Fruit fly (Drosophila melanogaster) whole organism, wandering third instar larva: ENCODE data around the gene CG8301.
A peak's percentile ranks its signal among the peaks of the same experiment; 100 is the strongest.

Experiments
- Abd-B ChIP-seq: fragments of >200 bp; optimal IDR thresholded peaks from 2 replicates; lab custom pipeline; 2017; ENCODE audit warnings: missing biosample characterization, missing genetic modification characterization
- CG32264 ChIP-seq: fragments of 200-800 bp; sonication (Bioruptor generic); optimal IDR thresholded peaks from 2 replicates; lab custom pipeline; 2016; ENCODE audit warnings: missing biosample characterization, missing genetic modification characterization
- CG9705 ChIP-seq: fragments of 200-800 bp; sonication (Bioruptor generic); optimal IDR thresholded peaks from 2 replicates; lab custom pipeline; 2018; ENCODE audit warnings: missing biosample characterization, mild to moderate bottlenecking, missing genetic modification characterization
- CrebA ChIP-seq: fragments of 200-800 bp; sonication (Bioruptor generic); optimal IDR thresholded peaks from 2 replicates; lab custom pipeline; 2016; ENCODE audit warnings: missing biosample characterization, mild to moderate bottlenecking, missing genetic modification characterization, borderline replicate concordance
- Dfd ChIP-seq: fragments of >200 bp; optimal IDR thresholded peaks from 2 replicates; lab custom pipeline; 2017; ENCODE audit warnings: missing biosample characterization, missing genetic modification characterization
- Dif ChIP-seq: fragments of 200-275, 200-300 bp; sonication (Bioruptor generic); optimal IDR thresholded peaks from 2 replicates; lab custom pipeline; 2018; ENCODE audit warnings: missing biosample characterization, missing genetic modification characterization; ENCODE audit not compliant: partially characterized antibody
- GATAd ChIP-seq: sonication (Bioruptor generic); optimal IDR thresholded peaks from 2 replicates; lab custom pipeline; 2016; ENCODE audit warnings: missing biosample characterization, missing genetic modification characterization
- HLH106 ChIP-seq: fragments of 200-800 bp; optimal IDR thresholded peaks from 3 replicates; lab custom pipeline; 2019; ENCODE audit warnings: missing biosample characterization, mild to moderate bottlenecking, missing genetic modification characterization, moderate library complexity
- Hnf4 ChIP-seq: fragments of 200-800 bp; sonication (Bioruptor generic); optimal IDR thresholded peaks from 2 replicates; lab custom pipeline; 2016; ENCODE audit warnings: missing biosample characterization, mild to moderate bottlenecking, missing genetic modification characterization
- Hr78 ChIP-seq: fragments of >200 bp; optimal IDR thresholded peaks from 2 replicates; lab custom pipeline; 2017; ENCODE audit warnings: missing biosample characterization, missing genetic modification characterization
- Hr83 ChIP-seq: fragments of 200-300 bp; sonication (Bioruptor generic); optimal IDR thresholded peaks from 2 replicates; lab custom pipeline; 2016; ENCODE audit warnings: missing biosample characterization, mild to moderate bottlenecking, missing genetic modification characterization, moderate library complexity; ENCODE audit not compliant: poor library complexity, severe bottlenecking
- Jra ChIP-seq: sonication (Bioruptor generic); optimal IDR thresholded peaks from 2 replicates; lab custom pipeline; 2016; ENCODE audit warnings: missing biosample characterization, missing genetic modification characterization
- Mio ChIP-seq: sonication (Bioruptor generic); optimal IDR thresholded peaks from 2 replicates; lab custom pipeline; 2016; ENCODE audit warnings: missing biosample characterization, missing genetic modification characterization
- N ChIP-seq: fragments of >200 bp; optimal IDR thresholded peaks from 2 replicates; lab custom pipeline; 2018; ENCODE audit warnings: missing biosample characterization, missing external identifiers, missing genetic modification characterization
- OdsH ChIP-seq: fragments of 200-800 bp; sonication (Bioruptor generic); optimal IDR thresholded peaks from 2 replicates; lab custom pipeline; 2016; ENCODE audit warnings: missing biosample characterization, mild to moderate bottlenecking, missing genetic modification characterization
- Rel ChIP-seq, 2 experiments: fragments of 200-800 bp; sonication (Bioruptor generic) in 1 of 2; optimal IDR thresholded peaks; 2 replicates in 1 of 2; 3 replicates in 1 of 2; lab custom pipeline; 2016 to 2019; ENCODE audit warnings: mild to moderate bottlenecking in 2 of 2, missing biosample characterization in 2 of 2, missing genetic modification characterization in 2 of 2, moderate library complexity in 1 of 2
- Sp1 ChIP-seq: fragments of 200-800 bp; sonication (Bioruptor generic); optimal IDR thresholded peaks from 3 replicates; lab custom pipeline; 2019; ENCODE audit warnings: missing biosample characterization, mild to moderate bottlenecking, missing genetic modification characterization, moderate library complexity
- Vsx2 ChIP-seq: fragments of 200-300, 225-300 bp; sonication (Bioruptor generic); optimal IDR thresholded peaks from 2 replicates; lab custom pipeline; 2018; ENCODE audit warnings: missing biosample characterization, missing genetic modification characterization; ENCODE audit not compliant: partially characterized antibody
- br ChIP-seq: fragments of 200-800 bp; sonication (Bioruptor generic); optimal IDR thresholded peaks from 2 replicates; lab custom pipeline; 2016; ENCODE audit warnings: missing biosample characterization, missing genetic modification characterization
- dl ChIP-seq, 2 experiments: fragments of 175-275, 200-275 bp in 1 of 2; fragments of 200-275 bp in 1 of 2; sonication (Bioruptor generic); optimal IDR thresholded peaks; lab custom pipeline; 2018; ENCODE audit warnings: mild to moderate bottlenecking in 2 of 2, missing biosample characterization in 2 of 2, missing genetic modification characterization in 2 of 2, moderate library complexity in 2 of 2; ENCODE audit not compliant: partially characterized antibody in 2 of 2, insufficient read depth in 1 of 2
- dmrt93B ChIP-seq: fragments of 200-800 bp; sonication (Bioruptor generic); optimal IDR thresholded peaks from 2 replicates; lab custom pipeline; 2018; ENCODE audit warnings: missing biosample characterization, mild to moderate bottlenecking, missing genetic modification characterization
- dsf ChIP-seq: sonication (Bioruptor generic); optimal IDR thresholded peaks from 2 replicates; lab custom pipeline; 2016; ENCODE audit warnings: missing biosample characterization, missing genetic modification characterization, borderline replicate concordance
- ey ChIP-seq: fragments of 200-800 bp; sonication (Bioruptor generic); optimal IDR thresholded peaks from 2 replicates; lab custom pipeline; 2016; ENCODE audit warnings: missing biosample characterization, missing genetic modification characterization
- foxo ChIP-seq, 2 experiments: fragments of 200-800 bp; sonication (Bioruptor generic); optimal IDR thresholded peaks; 2 replicates in 1 of 2; 3 replicates in 1 of 2; lab custom pipeline; 2016 to 2017; ENCODE audit warnings: missing biosample characterization in 2 of 2, missing genetic modification characterization in 2 of 2
- fru ChIP-seq: fragments of 200-800 bp; sonication (Bioruptor generic); optimal IDR thresholded peaks from 3 replicates; lab custom pipeline; 2016; ENCODE audit warnings: missing biosample characterization, mild to moderate bottlenecking, missing genetic modification characterization
- h ChIP-seq: fragments of 200-800 bp; sonication (Bioruptor generic); optimal IDR thresholded peaks from 3 replicates; lab custom pipeline; 2016; ENCODE audit warnings: missing biosample characterization, mild to moderate bottlenecking, missing genetic modification characterization
- jim ChIP-seq: fragments of 175-275, 200-325 bp; sonication (Bioruptor generic); optimal IDR thresholded peaks from 2 replicates; lab custom pipeline; 2016; ENCODE audit warnings: missing biosample characterization, mild to moderate bottlenecking, missing genetic modification characterization
- lola ChIP-seq: fragments of >200 bp; optimal IDR thresholded peaks from 2 replicates; lab custom pipeline; 2017; ENCODE audit warnings: missing biosample characterization, missing genetic modification characterization
- pan ChIP-seq: fragments of >200 bp; optimal IDR thresholded peaks from 2 replicates; lab custom pipeline; 2017
- psq ChIP-seq: fragments of 200-800 bp; sonication (Bioruptor generic); optimal IDR thresholded peaks from 3 replicates; lab custom pipeline; 2017; ENCODE audit warnings: missing biosample characterization, mild to moderate bottlenecking, missing genetic modification characterization, moderate library complexity
- rgr ChIP-seq: fragments of 200-800 bp; sonication (Bioruptor generic); optimal IDR thresholded peaks from 3 replicates; lab custom pipeline; 2016; ENCODE audit warnings: missing biosample characterization, mild to moderate bottlenecking, missing genetic modification characterization
- sage ChIP-seq: fragments of 200-800 bp; sonication (Bioruptor generic); optimal IDR thresholded peaks from 2 replicates; lab custom pipeline; 2016; ENCODE audit warnings: missing biosample characterization, mild to moderate bottlenecking, missing genetic modification characterization
- tai ChIP-seq: sonication (Bioruptor generic); optimal IDR thresholded peaks from 2 replicates; lab custom pipeline; 2016; ENCODE audit warnings: missing biosample characterization, missing genetic modification characterization
- usp ChIP-seq: fragments of >200 bp; optimal IDR thresholded peaks from 2 replicates; lab custom pipeline; 2017; ENCODE audit warnings: missing biosample characterization, missing genetic modification characterization

CG8301 gene

DNA sequence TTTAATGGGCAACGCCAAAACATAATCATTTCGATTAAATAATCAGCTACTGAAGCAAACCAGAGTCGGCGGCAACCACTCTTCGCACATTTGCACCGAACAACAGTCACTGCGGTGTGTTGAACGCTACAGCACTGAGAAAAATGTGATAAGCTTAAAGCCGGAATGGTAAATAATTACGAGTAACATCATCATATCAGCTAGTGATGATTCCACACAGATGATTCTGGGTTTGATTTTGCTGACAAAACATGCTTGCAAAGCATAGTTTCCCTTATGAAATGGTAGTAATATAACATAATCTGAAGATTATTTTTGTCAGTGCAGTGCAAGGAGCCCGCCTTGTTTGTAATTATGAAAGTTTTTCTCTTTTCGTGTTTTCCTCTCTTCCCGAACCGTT, 17.0 kb downstream of the CG8301 start:
- TF ChIP-seq Dif (GFP tag; lab: Kevin White, UChicago), result no peak
- TF ChIP-seq Hr78, result no peak
- TF ChIP-seq h (GFP tag; lab: Kevin White, UChicago), result peak; percentile 65
- TF ChIP-seq sage, result no peak
- TF ChIP-seq pan (lab: Kevin White, UChicago), result no peak
- no peak for TF ChIP-seq dsf (GFP tag; lab: Kevin White, UChicago)
- peak; percentile 41 for TF ChIP-seq Sp1 (GFP tag; lab: Kevin White, UChicago)
- TF ChIP-seq OdsH, result peak; percentile 29
- peak; percentile 53 for TF ChIP-seq ey
- peak; percentile 42 for TF ChIP-seq psq (GFP tag; lab: Kevin White, UChicago)
- peak; percentile 55 for TF ChIP-seq HLH106 (tag; lab: Kevin White, UChicago)
- no peak for TF ChIP-seq Jra
- TF ChIP-seq Mio, result no peak
- TF ChIP-seq foxo (GFP tag; optimal IDR thresholded peaks at IDR 0.05; lab: Kevin White, UChicago), result peak in 1 of 2 experiments; percentile 70
- peak; percentile 59 for TF ChIP-seq br
- TF ChIP-seq dmrt93B (GFP tag; lab: Kevin White, UChicago), result peak; percentile 21
- peak; percentile 52 for TF ChIP-seq fru (GFP tag; lab: Kevin White, UChicago)
- TF ChIP-seq rgr (GFP tag; lab: Kevin White, UChicago), result peak; percentile 50
- TF ChIP-seq Hnf4, result peak; percentile 24
- no peak for TF ChIP-seq Dfd (GFP tag; lab: Kevin White, UChicago)

DNA sequence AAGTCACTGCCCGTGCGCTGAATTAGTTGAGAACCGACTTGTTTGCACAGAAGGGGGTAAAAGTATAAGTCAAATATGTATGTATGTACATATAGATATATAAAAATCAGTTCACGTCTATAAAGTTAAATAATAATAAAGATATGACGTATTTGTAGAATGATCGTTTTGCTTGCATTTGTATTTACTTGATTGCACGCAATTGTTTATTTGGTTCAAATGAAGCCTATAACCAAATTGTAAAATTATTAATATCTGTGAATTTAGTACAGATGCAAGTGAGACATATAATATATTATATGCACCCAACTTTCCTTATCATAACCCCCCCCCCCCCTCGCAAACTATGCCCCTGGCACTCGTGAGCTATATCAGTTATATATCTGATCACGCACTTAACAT, 19.5 kb downstream of the CG8301 start:
- TF ChIP-seq usp, result no peak
- peak; percentile 20 for TF ChIP-seq rgr (GFP tag; lab: Kevin White, UChicago)
- no peak for TF ChIP-seq Hr83 (GFP tag; lab: Kevin White, UChicago)
- TF ChIP-seq OdsH, result peak; percentile 27
- peak in 1 of 2 experiments; percentile 41 for TF ChIP-seq foxo (GFP tag; optimal IDR thresholded peaks at IDR 0.05; lab: Kevin White, UChicago)
- TF ChIP-seq Sp1 (GFP tag; lab: Kevin White, UChicago), result peak; percentile 51
- peak; percentile 30 for TF ChIP-seq psq (GFP tag; lab: Kevin White, UChicago)
- TF ChIP-seq h (GFP tag; lab: Kevin White, UChicago), result peak; percentile 31
- no peak for TF ChIP-seq N (GFP tag; lab: Kevin White, UChicago)

DNA sequence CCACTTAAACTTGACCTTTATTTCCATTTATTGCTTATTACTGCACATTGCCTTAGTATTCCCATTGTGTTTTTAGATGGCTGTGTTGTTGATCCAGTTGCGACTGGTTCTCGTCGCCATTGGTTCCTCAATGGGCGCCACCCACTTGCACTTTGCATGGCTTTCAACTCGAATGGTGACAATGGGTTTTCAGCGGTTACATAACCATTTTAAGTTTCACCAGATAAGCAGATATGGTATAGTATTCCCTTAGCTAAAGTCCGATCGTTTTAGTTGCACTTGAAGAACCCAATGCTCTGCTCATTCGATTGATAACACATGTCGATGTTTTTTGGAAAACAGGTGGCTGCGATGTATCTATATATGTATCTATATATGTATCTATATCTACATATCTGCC, 20.8 kb downstream of the CG8301 start:
- no peak for TF ChIP-seq lola (GFP tag; lab: Kevin White, UChicago)
- no peak for TF ChIP-seq CG9705 (GFP tag; lab: Kevin White, UChicago)
- peak; percentile 39 for TF ChIP-seq Hr83 (GFP tag; lab: Kevin White, UChicago)

DNA sequence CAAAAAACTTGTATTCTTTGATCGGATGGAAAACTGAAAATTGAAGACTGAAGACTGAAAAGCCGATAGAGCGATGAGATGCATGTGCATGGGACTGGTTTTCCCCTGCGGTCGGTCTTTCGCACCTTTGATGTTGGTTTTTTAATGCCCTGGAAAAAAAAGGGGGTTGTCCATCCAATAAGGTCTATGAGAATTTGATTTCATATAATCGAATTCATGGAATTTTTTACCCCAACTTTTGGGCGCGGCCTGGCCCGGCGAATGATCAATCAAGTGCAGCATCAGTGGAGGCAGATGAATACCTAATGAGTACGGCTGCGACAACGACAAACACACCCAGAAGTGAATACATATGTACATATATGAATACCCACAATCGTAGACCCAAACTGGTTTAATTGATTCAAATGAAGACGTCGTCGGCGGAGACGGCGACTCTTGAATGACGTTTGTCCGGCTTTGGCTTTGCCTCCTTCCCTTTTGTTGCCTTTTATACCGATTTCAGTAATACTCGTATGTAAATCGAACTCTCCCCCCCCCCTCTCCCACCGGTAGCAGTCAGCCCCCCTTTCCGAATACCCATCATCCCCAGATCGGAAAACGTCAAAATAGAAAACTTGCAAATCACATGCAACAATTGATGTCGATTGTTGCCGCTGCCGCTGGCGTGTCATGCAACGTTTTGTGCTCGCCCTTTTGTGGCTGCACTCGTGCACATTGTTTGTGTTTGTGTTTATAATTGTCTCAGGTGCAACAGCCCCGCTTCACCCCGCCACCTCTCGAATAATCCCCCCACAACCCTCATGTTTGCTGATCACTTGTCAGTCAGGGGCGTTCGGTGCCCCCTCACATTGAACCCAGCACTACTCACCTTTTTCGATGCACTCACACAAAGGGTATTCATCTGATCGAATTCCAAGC, 22.2 kb downstream of the CG8301 start:
- TF ChIP-seq dl (GFP tag; optimal IDR thresholded peaks at IDR 0.05; lab: Kevin White, UChicago; ENCODE audit: insufficient read depth in 1 of 2, partially characterized antibody in 2 of 2) (no peak), N (GFP tag; lab: Kevin White, UChicago) (no peak), psq (GFP tag; lab: Kevin White, UChicago) (no peak), h (GFP tag; lab: Kevin White, UChicago) (no peak), lola (GFP tag; lab: Kevin White, UChicago) (no peak), pan (lab: Kevin White, UChicago) (no peak), Vsx2 (GFP tag; lab: Kevin White, UChicago) (no peak), Dfd (GFP tag; lab: Kevin White, UChicago) (no peak), Hr83 (GFP tag; lab: Kevin White, UChicago) (no peak), jim (GFP tag; lab: Kevin White, UChicago) (no peak), Rel (GFP tag; optimal IDR thresholded peaks at IDR 0.05; lab: Kevin White, UChicago) (no peak), Rel (tag; optimal IDR thresholded peaks at IDR 0.05; lab: Kevin White, UChicago) (no peak), Abd-B (GFP tag; lab: Kevin White, UChicago) (no peak), tai (no peak), CG32264 (GFP tag; lab: Kevin White, UChicago) (no peak), CrebA (no peak), sage (no peak), br (no peak), OdsH (no peak), GATAd (GFP tag; lab: Kevin White, UChicago) (no peak), Dif (GFP tag; lab: Kevin White, UChicago) (no peak)
